Worm (Caenorhabditis elegans) whole organism, L3 larva: ENCODE data around the gene Y66A7A.9.

Experiments
- ama-1 ChIP-seq: fragments of 150-350 bp; optimal IDR thresholded peaks from 2 replicates; lab custom pipeline; 2018
- ceh-16 ChIP-seq: sonication (generic microtip); optimal IDR thresholded peaks from 2 replicates; lab custom pipeline; 2017; ENCODE audit warnings: missing biosample characterization, missing genetic modification characterization
- ceh-82 ChIP-seq: fragments of 150-350 bp; optimal IDR thresholded peaks from 2 replicates; lab custom pipeline; 2014; ENCODE audit warnings: missing biosample characterization, missing genetic modification characterization
- fos-1 ChIP-seq: fragments of 150-350 bp; optimal IDR thresholded peaks from 2 replicates; lab custom pipeline; 2014; ENCODE audit warnings: missing biosample characterization, missing genetic modification characterization
- jun-1 ChIP-seq: fragments of 150-350 bp; optimal IDR thresholded peaks from 2 replicates; lab custom pipeline; 2014; ENCODE audit warnings: missing biosample characterization, missing genetic modification reagents, missing genetic modification characterization
- nfya-1 ChIP-seq: sonication (generic microtip); optimal IDR thresholded peaks from 2 replicates; lab custom pipeline; 2017; ENCODE audit warnings: missing genetic modification characterization, mild to moderate bottlenecking, missing compliant biosample characterization, antibody characterized with exemption, moderate library complexity; ENCODE audit not compliant: insufficient read depth
- nhr-28 ChIP-seq: fragments of 150-350 bp; optimal IDR thresholded peaks from 2 replicates; lab custom pipeline; 2014; ENCODE audit warnings: missing biosample characterization, missing genetic modification characterization
- nhr-67 ChIP-seq: fragments of 150-350 bp; optimal IDR thresholded peaks from 2 replicates; lab custom pipeline; 2014; ENCODE audit warnings: missing biosample characterization, missing genetic modification characterization
- nhr-77 ChIP-seq: fragments of 150-350 bp; optimal IDR thresholded peaks from 2 replicates; lab custom pipeline; 2014; ENCODE audit warnings: missing biosample characterization, missing genetic modification characterization
- unc-62 ChIP-seq: fragments of 150-350 bp; sonication (generic microtip); optimal IDR thresholded peaks from 4 replicates; lab custom pipeline; 2014; ENCODE audit warnings: missing biosample characterization, missing genetic modification reagents, missing genetic modification characterization
- zag-1 ChIP-seq: fragments of 150-350 bp; optimal IDR thresholded peaks from 2 replicates; lab custom pipeline; 2014; ENCODE audit warnings: missing biosample characterization, missing genetic modification characterization
- ztf-11 ChIP-seq: fragments of 150-350 bp; optimal IDR thresholded peaks from 2 replicates; lab custom pipeline; 2014; ENCODE audit warnings: missing biosample characterization, missing genetic modification characterization

DNA sequence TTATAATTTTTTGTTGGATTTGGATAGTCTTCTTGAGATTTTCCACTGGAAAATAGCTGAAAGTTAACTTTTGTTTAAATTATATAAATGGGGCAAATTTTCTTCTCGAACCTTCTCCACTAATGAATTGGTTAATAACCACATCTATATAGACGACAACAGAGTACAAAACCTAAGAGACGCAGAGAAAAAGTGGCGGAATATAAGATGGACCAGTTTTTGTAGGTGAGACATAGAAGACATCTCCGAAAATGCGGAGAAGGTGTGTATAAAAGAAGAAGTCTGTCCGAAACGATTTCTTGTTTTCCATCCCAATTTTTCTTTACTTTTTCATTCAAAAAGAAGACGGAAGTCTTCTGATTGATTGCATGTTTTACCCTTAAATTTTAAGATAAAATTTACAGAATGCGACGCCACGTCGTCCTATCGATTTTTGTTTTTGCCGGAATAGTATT is 12.6 kb upstream of the Y66A7A.9 start, which contains the start of gene gly-8:
- TF ChIP-seq ama-1 (lab: Kevin White, UChicago), result no peak
- peak; percentile 27 for TF ChIP-seq nfya-1 (tag; lab: Kevin White, UChicago)
- TF ChIP-seq unc-62 (GFP tag; lab: Kevin White, UChicago), result no peak
- TF ChIP-seq fos-1 (tag; lab: Kevin White, UChicago), result no peak
- no peak for TF ChIP-seq ceh-82
- TF ChIP-seq nhr-77 (tag; lab: Kevin White, UChicago), result no peak
- no peak for TF ChIP-seq nhr-67 (tag; lab: Kevin White, UChicago)
- TF ChIP-seq jun-1 (tag; lab: Kevin White, UChicago), result no peak
- TF ChIP-seq ceh-16, result no peak
- no peak for TF ChIP-seq ztf-11 (tag; lab: Kevin White, UChicago)
- TF ChIP-seq nhr-28 (tag; lab: Kevin White, UChicago), result no peak
- TF ChIP-seq zag-1 (tag; lab: Kevin White, UChicago), result no peak
